Worm (Caenorhabditis elegans) whole organism, L2 larva: ENCODE measurements around the gene nhr-168.
A peak's percentile ranks its signal among the peaks of the same experiment; 100 is the strongest.

ENCODE experiments used
- C34F6.9 ChIP-seq: fragments of 150-350 bp; optimal IDR thresholded peaks from 2 replicates; lab custom pipeline; 2014; ENCODE audit warnings: missing biosample characterization, missing genetic modification characterization
- F13H6.1 ChIP-seq: sonication (generic microtip); optimal IDR thresholded peaks from 2 replicates; lab custom pipeline; 2016; ENCODE audit warnings: missing genetic modification characterization, missing compliant biosample characterization
- R02D3.7 ChIP-seq: fragments of 150-350 bp; optimal IDR thresholded peaks from 2 replicates; lab custom pipeline; 2014; ENCODE audit warnings: missing biosample characterization, missing genetic modification characterization
- ZK546.5 ChIP-seq: sonication (generic microtip); optimal IDR thresholded peaks from 2 replicates; lab custom pipeline; 2017; ENCODE audit warnings: missing biosample characterization, missing genetic modification characterization
- alr-1 ChIP-seq: fragments of 150-350 bp; optimal IDR thresholded peaks from 2 replicates; lab custom pipeline; 2014; ENCODE audit warnings: missing biosample characterization, missing genetic modification characterization
- aly-2 ChIP-seq: fragments of 150-350 bp; optimal IDR thresholded peaks from 2 replicates; lab custom pipeline; 2014; ENCODE audit warnings: missing biosample characterization, missing genetic modification characterization
- ama-1 ChIP-seq: fragments of 150-350 bp; optimal IDR thresholded peaks from 2 replicates; lab custom pipeline; 2018; ENCODE audit warnings: inconsistent platforms
- blmp-1 ChIP-seq: sonication (generic microtip); optimal IDR thresholded peaks from 2 replicates; lab custom pipeline; 2017; ENCODE audit warnings: missing genetic modification characterization, mild to moderate bottlenecking, missing compliant biosample characterization, antibody characterized with exemption, moderate library complexity; ENCODE audit not compliant: insufficient read depth
- crh-2 ChIP-seq: sonication (generic microtip); optimal IDR thresholded peaks from 2 replicates; lab custom pipeline; 2017; ENCODE audit warnings: missing biosample characterization, missing genetic modification characterization
- dmd-4 ChIP-seq: sonication (generic microtip); optimal IDR thresholded peaks from 2 replicates; lab custom pipeline; 2017; ENCODE audit warnings: missing biosample characterization, missing genetic modification characterization
- egl-27 ChIP-seq: sonication (generic microtip); optimal IDR thresholded peaks from 3 replicates; lab custom pipeline; 2017; ENCODE audit warnings: missing biosample characterization, missing genetic modification reagents, missing genetic modification characterization
- elt-1 ChIP-seq: fragments of 150-350 bp; optimal IDR thresholded peaks from 2 replicates; lab custom pipeline; 2014; ENCODE audit warnings: missing biosample characterization, missing genetic modification characterization
- elt-3 ChIP-seq: sonication (generic microtip); optimal IDR thresholded peaks from 2 replicates; lab custom pipeline; 2017; ENCODE audit warnings: missing biosample characterization, missing genetic modification characterization
- fos-1 ChIP-seq: fragments of 150-350 bp; optimal IDR thresholded peaks from 2 replicates; lab custom pipeline; 2014; ENCODE audit warnings: missing biosample characterization, missing genetic modification characterization
- gmeb-1 ChIP-seq: fragments of 150-350 bp; optimal IDR thresholded peaks from 2 replicates; lab custom pipeline; 2014; ENCODE audit warnings: missing biosample characterization, missing genetic modification characterization
- lin-11 ChIP-seq: fragments of 150-350 bp; sonication (generic microtip); optimal IDR thresholded peaks from 2 replicates; lab custom pipeline; 2014; ENCODE audit warnings: missing biosample characterization, missing genetic modification characterization, inconsistent platforms, mixed read lengths
- lin-13 ChIP-seq: fragments of 150-350 bp; optimal IDR thresholded peaks from 2 replicates; lab custom pipeline; 2014; ENCODE audit warnings: missing biosample characterization, missing genetic modification reagents, missing genetic modification characterization
- lin-39 ChIP-seq: fragments of 150-350 bp; optimal IDR thresholded peaks from 2 replicates; lab custom pipeline; 2014; ENCODE audit warnings: missing biosample characterization, missing genetic modification reagents, missing genetic modification characterization
- lsy-2 ChIP-seq, 2 experiments: fragments of 150-350 bp in 1 of 2; sonication (generic microtip) in 1 of 2; optimal IDR thresholded peaks; 2 replicates each; lab custom pipeline; 2014 to 2017; ENCODE audit warnings: missing biosample characterization in 2 of 2, missing genetic modification characterization in 2 of 2
- mab-5 ChIP-seq: fragments of 150-350 bp; optimal IDR thresholded peaks from 2 replicates; lab custom pipeline; 2014; ENCODE audit warnings: missing biosample characterization, missing genetic modification characterization
- mbf-1 ChIP-seq: sonication (generic microtip); optimal IDR thresholded peaks from 2 replicates; lab custom pipeline; 2017; ENCODE audit warnings: missing biosample characterization, missing genetic modification characterization
- mdl-1 ChIP-seq, 2 experiments: fragments of 150-350 bp in 1 of 2; sonication (generic microtip) in 1 of 2; optimal IDR thresholded peaks; 2 replicates each; lab custom pipeline; 2017; ENCODE audit warnings: missing biosample characterization in 2 of 2, missing genetic modification characterization in 2 of 2
- nhr-129 ChIP-seq: fragments of 150-350 bp; optimal IDR thresholded peaks from 2 replicates; lab custom pipeline; 2014; ENCODE audit warnings: missing biosample characterization, missing genetic modification characterization
- nhr-237 ChIP-seq: fragments of 150-350 bp; optimal IDR thresholded peaks from 2 replicates; lab custom pipeline; 2014; ENCODE audit warnings: missing biosample characterization, missing genetic modification characterization
- nhr-25 ChIP-seq: fragments of 150-350 bp; sonication (generic microtip); optimal IDR thresholded peaks from 3 replicates; lab custom pipeline; 2014; ENCODE audit warnings: missing biosample characterization, missing genetic modification characterization
- peb-1 ChIP-seq: fragments of 150-350 bp; optimal IDR thresholded peaks from 2 replicates; lab custom pipeline; 2014; ENCODE audit warnings: missing biosample characterization, missing genetic modification characterization
- sem-4 ChIP-seq: fragments of 150-350 bp; optimal IDR thresholded peaks from 2 replicates; lab custom pipeline; 2014; ENCODE audit warnings: missing biosample characterization, missing genetic modification reagents, missing genetic modification characterization
- skn-1 ChIP-seq: sonication (generic microtip); optimal IDR thresholded peaks from 2 replicates; lab custom pipeline; 2017; ENCODE audit warnings: missing biosample characterization, missing genetic modification characterization
- sma-3 ChIP-seq: sonication (generic microtip); optimal IDR thresholded peaks from 2 replicates; lab custom pipeline; 2016; ENCODE audit warnings: missing genetic modification reagents, missing genetic modification characterization, missing compliant biosample characterization
- sma-9 ChIP-seq, 2 experiments: fragments of 150-350 bp in 1 of 2; sonication (generic microtip) in 1 of 2; optimal IDR thresholded peaks; 2 replicates each; lab custom pipeline; 2014 to 2016; ENCODE audit warnings: missing genetic modification characterization in 2 of 2, mild to moderate bottlenecking in 1 of 2, missing biosample characterization in 1 of 2, missing compliant biosample characterization in 1 of 2, missing genetic modification reagents in 1 of 2, moderate library complexity in 1 of 2
- unc-39 ChIP-seq: fragments of 150-350 bp; optimal IDR thresholded peaks from 2 replicates; lab custom pipeline; 2014; ENCODE audit warnings: missing biosample characterization, missing genetic modification characterization
- ztf-1 ChIP-seq: fragments of 200-800 bp; sonication (Bioruptor generic); conservative IDR thresholded peaks from 2 replicates; pipeline ENCODE4 v1.3.6; 2022; ENCODE audit warnings: missing genetic modification characterization, missing compliant biosample characterization

nhr-168 gene

DNA sequence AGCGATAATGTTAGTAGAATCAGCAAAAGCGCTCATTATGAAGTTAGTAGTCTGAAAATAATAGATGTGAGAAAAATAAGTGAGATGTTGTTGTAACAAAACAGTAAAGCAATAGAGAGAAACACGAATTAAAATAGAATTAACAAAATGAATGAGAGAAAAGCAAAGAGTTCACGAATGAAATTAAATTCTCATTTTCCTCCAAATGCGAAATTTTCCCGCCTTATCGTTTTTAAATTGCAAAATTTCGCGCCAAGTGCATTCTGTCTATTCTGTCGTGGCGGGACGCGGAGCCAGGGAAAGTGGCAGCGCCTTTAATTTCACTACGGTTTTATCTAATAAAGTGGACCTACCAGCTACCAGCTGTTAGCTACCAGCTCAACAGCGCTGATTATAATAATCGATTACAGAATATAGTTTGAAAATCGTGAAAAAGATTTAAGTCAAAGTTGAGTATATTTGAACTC lies 21.4 kb downstream of the nhr-168 start, which contains the start of gene nasp-2:
nasp-2 (minus strand) TSS at position 51 of the 467 bp plus-strand sequence.
- TF ChIP-seq elt-1 (tag; lab: Kevin White, UChicago) (no peak), gmeb-1 (tag; lab: Kevin White, UChicago) (peak; percentile 57)

DNA sequence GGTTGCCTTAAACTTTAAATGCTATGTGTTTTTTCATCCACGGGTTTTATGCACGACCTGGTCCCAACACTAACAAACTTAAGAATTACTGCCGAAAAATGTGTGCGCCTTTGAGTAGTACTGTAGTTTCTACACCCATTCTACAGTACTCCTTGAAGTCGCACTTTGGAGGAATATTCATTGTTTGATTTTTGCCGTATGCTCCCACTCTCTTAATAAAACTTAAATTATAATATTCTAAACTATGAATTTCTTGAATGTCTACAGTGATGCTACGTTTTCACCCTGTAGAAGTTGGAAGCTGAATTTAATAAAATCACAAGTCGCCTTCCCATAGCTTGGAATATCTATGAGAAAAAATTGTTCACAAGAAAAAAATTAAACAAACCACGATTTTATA lies 23.9 kb downstream of the nhr-168 start:
- TF ChIP-seq C34F6.9 (no peak), crh-2 (no peak), fos-1 (tag; lab: Kevin White, UChicago) (no peak), aly-2 (tag; lab: Kevin White, UChicago) (no peak), blmp-1 (tag; lab: Kevin White, UChicago) (no peak), nhr-237 (no peak), R02D3.7 (tag; lab: Kevin White, UChicago) (no peak), F13H6.1 (no peak), peb-1 (tag; lab: Kevin White, UChicago) (no peak), mbf-1 (tag; lab: Kevin White, UChicago) (no peak), ama-1 (lab: Kevin White, UChicago) (no peak), skn-1 (tag; lab: Kevin White, UChicago) (no peak), dmd-4 (tag; lab: Kevin White, UChicago) (no peak), ZK546.5 (tag; lab: Kevin White, UChicago) (no peak), elt-3 (tag; lab: Kevin White, UChicago) (no peak), lin-39 (tag; lab: Kevin White, UChicago) (no peak)

DNA sequence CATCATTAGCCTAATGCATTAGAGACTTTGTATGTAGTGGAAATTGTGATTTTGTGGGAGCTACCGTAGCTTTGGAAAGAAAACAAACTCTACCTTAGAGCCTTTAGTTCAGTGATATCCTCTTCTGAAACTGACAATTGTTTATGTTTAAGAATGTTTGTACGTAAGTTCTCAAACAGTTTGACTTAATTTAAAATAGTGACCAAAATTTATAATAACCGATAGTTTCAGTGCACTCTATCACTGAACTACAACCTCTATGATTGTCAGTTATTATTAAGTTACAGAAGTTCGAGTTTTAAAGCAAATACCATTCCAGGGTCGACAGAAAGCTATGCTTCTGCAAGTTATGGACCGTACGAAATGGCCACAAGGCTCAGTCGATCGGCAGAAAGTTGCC lies 25.1 kb downstream of the nhr-168 start, which contains the start of gene C50B6.1:
C50B6.1 (plus strand) TSS at position 301 of the 400 bp plus-strand sequence.
- TF ChIP-seq lin-11 (tag; lab: Kevin White, UChicago) (no peak), crh-2 (no peak), fos-1 (tag; lab: Kevin White, UChicago) (no peak), sma-3 (no peak), egl-27 (tag; lab: Kevin White, UChicago) (no peak), ztf-1 (GFP tag; lab: Robert Waterston, UW) (no peak), lsy-2 (tag; optimal IDR thresholded peaks at IDR 0.05; lab: Kevin White, UChicago) (no peak), ama-1 (lab: Kevin White, UChicago) (no peak), mab-5 (tag; lab: Kevin White, UChicago) (no peak), blmp-1 (tag; lab: Kevin White, UChicago) (no peak), nhr-25 (no peak), nhr-129 (tag; lab: Kevin White, UChicago) (no peak)

DNA sequence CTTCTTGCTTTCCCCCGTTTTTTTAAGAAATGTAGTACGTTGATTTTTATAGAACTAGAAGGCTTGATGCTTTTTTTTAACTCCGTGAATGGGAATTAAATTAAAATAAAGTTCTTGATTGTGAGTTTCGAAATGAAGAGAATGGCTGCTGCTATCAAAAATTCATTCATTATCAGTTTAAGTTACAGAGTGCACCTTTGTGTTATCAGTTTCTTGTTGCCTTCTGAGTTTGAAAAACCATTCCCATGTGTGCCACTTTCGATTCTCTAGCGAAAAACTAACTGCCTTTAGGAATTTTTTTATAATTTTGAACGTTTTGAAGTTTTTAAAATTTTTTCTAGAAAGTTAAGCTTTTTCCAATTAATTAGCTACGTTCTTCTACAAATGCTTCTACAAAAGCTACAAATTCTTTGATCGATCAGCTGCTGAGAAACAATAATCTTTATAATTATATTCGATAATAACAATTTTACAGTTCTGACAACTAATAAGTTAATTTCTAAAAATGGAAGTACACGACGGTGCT lies 28.9 kb downstream of the nhr-168 start, which contains the start of gene C26E1.2:
C26E1.2 (plus strand) TSS at position 476 of the 526 bp plus-strand sequence.
- TF ChIP-seq gmeb-1 (tag; lab: Kevin White, UChicago) (peak; percentile 12), sem-4 (tag; lab: Kevin White, UChicago) (no peak), fos-1 (tag; lab: Kevin White, UChicago) (peak; percentile 81), crh-2 (peak; percentile 25)

DNA sequence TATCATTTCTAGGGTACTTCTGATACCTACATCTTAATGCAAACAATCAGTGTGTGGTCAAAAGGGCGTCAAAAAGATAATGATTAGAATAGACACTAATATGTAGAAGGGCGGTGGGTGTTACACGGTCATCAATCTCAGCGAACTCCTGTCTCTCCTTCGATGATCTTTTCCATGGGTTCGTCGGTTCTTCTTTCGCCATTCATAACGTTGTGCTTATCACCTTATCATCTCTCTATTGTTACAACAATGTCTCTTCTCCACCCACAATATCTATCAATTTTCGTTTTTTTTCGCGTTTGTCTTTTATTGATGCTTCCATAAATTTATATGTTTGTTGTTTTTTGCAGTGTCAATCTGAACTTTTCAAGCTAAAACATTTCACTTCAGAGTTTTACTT lies 32.2 kb downstream of the nhr-168 start, which contains the start of gene ceh-79:
ceh-79 (plus strand) TSS at position 391 of the 400 bp plus-strand sequence.
- TF ChIP-seq lin-13 (no peak), sma-9 (GFP tag; optimal IDR thresholded peaks at IDR 0.05; lab: Kevin White, UChicago) (peak; percentile 25), sma-9 (tag; optimal IDR thresholded peaks at IDR 0.05; lab: Kevin White, UChicago) (no peak), elt-3 (tag; lab: Kevin White, UChicago) (no peak), alr-1 (tag; lab: Kevin White, UChicago) (no peak), mbf-1 (tag; lab: Kevin White, UChicago) (no peak), unc-39 (no peak), mdl-1 (tag; optimal IDR thresholded peaks at IDR 0.05; lab: Kevin White, UChicago) (no peak), F13H6.1 (no peak), lin-39 (tag; lab: Kevin White, UChicago) (no peak), fos-1 (tag; lab: Kevin White, UChicago) (peak; percentile 12)
